Worm (Caenorhabditis elegans) whole organism, young adult: ENCODE data around the gene H23L24.4.

Experiments
- F22D6.2 ChIP-seq: sonication (generic microtip); optimal IDR thresholded peaks from 2 replicates; lab custom pipeline; 2016; ENCODE audit warnings: mild to moderate bottlenecking, missing genetic modification characterization, missing compliant biosample characterization
- ceh-40 ChIP-seq: fragments of 200-800 bp; sonication (Bioruptor generic); IDR thresholded peaks from 2 replicates; pipeline ENCODE4 v1.3.6; 2022; ENCODE audit warnings: missing genetic modification characterization, missing compliant biosample characterization
- him-1 ChIP-seq: sonication (generic microtip); optimal IDR thresholded peaks from 2 replicates; lab custom pipeline; 2016; ENCODE audit warnings: missing genotype, missing genetic modification reagents, missing genetic modification characterization, missing compliant biosample characterization
- lin-35 ChIP-seq, 3 experiments: fragments of 150-350 bp in 2 of 3; sonication (generic microtip) in 1 of 3; optimal IDR thresholded peaks; 2 replicates each; lab custom pipeline; 2014 to 2018; ENCODE audit warnings: missing biosample characterization in 3 of 3, missing genetic modification characterization in 3 of 3, missing genetic modification reagents in 3 of 3
- mcd-1 ChIP-seq: fragments of 200-800 bp; sonication (Bioruptor generic); IDR thresholded peaks from 2 replicates; pipeline ENCODE4 v1.3.6; 2022; ENCODE audit warnings: missing genetic modification reagents, missing genetic modification characterization, missing compliant biosample characterization
- mxl-1 ChIP-seq: sonication (generic microtip); optimal IDR thresholded peaks from 2 replicates; lab custom pipeline; 2016; ENCODE audit warnings: missing genetic modification characterization, missing compliant biosample characterization
- pha-4 ChIP-seq: fragments of 150-350 bp; sonication (generic microtip); optimal IDR thresholded peaks from 2 replicates; lab custom pipeline; 2014; ENCODE audit warnings: missing biosample characterization, missing genetic modification reagents, missing genetic modification characterization
- unc-130 ChIP-seq: sonication (generic microtip); optimal IDR thresholded peaks from 2 replicates; lab custom pipeline; 2016; ENCODE audit warnings: missing genetic modification reagents, missing genetic modification characterization, missing compliant biosample characterization
- unc-62 ChIP-seq: fragments of 150-350 bp; optimal IDR thresholded peaks from 2 replicates; lab custom pipeline; 2014; ENCODE audit warnings: missing biosample characterization, missing genetic modification reagents, missing genetic modification characterization

DNA sequence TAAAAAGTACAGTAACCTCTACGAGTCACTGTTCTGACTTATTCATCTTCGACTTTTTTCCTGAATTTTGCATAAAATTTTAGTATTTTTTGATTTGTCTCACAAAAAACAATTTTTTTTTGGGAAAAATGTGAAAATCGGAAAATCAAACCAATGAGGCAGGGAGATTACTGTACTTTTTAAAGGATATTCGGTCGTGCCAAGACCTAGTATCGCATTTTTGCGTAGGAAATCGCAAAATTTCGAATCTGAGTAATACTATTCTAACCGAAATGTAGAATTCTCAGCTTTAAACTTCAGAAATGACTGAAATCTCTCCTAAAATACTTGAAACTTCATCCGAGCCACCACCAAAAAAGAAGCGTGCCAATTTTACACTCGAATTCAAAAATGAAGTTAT, 32.4 kb upstream of the H23L24.4 start, which contains the start of gene F21D5.4:
- TF ChIP-seq ceh-40 (GFP tag; lab: Robert Waterston, UW) (no peak), F22D6.2 (tag; lab: Kevin White, UChicago) (no peak), unc-62 (GFP tag; lab: Kevin White, UChicago) (no peak), him-1 (tag; lab: Kevin White, UChicago) (no peak), mxl-1 (no peak), unc-130 (GFP tag; lab: Kevin White, UChicago) (no peak), lin-35 (GFP tag; optimal IDR thresholded peaks at IDR 0.05; lab: Kevin White, UChicago) (no peak), mcd-1 (no peak), pha-4 (tag; lab: Kevin White, UChicago) (no peak)
